Worm (Caenorhabditis elegans): ENCODE data around the gene mtl-1.

- TF ChIP-seq lin-39 (tag; optimal IDR thresholded peaks at IDR 0.05) = no peak
- no peak for TF ChIP-seq snpc-4 (tag; optimal IDR thresholded peaks at IDR 0.05)
- no peak for TF ChIP-seq pha-4 (tag; optimal IDR thresholded peaks at IDR 0.05)
- TF ChIP-seq ceh-82 (tag; optimal IDR thresholded peaks at IDR 0.05) = no peak
These were observed 26.6 kb upstream of the mtl-1 start, which contains the start of gene srg-30 for ce11 chrV:6718232-6718631.

Data from whole organism, L3 larva.